Worm (Caenorhabditis elegans) whole organism, L1 larva: Measurements from ENCODE around the gene jmjd-3.2.

ENCODE experiments used
- alr-1 ChIP-seq: fragments of 200-800 bp; sonication (Bioruptor generic); optimal IDR thresholded peaks from 2 replicates; lab custom pipeline; 2018; ENCODE audit warnings: borderline replicate concordance, mild to moderate bottlenecking, missing genetic modification characterization, missing compliant biosample characterization
- aly-2 ChIP-seq: fragments of 150-350 bp; optimal IDR thresholded peaks from 2 replicates; lab custom pipeline; 2014; ENCODE audit warnings: missing biosample characterization, missing genetic modification characterization
- ama-1 ChIP-seq: fragments of 150-350 bp; optimal IDR thresholded peaks from 2 replicates; lab custom pipeline; 2014
- fkh-10 ChIP-seq: sonication (generic microtip); optimal IDR thresholded peaks from 2 replicates; lab custom pipeline; 2017; ENCODE audit warnings: missing biosample characterization, missing genetic modification reagents, missing genetic modification characterization
- mdl-1 ChIP-seq, 2 experiments: fragments of 150-350 bp; optimal IDR thresholded peaks; 2 replicates each; lab custom pipeline; 2014 to 2017; ENCODE audit warnings: missing biosample characterization in 2 of 2, missing genetic modification characterization in 2 of 2, inconsistent platforms in 1 of 2
- mef-2 ChIP-seq: fragments of 150-350 bp; optimal IDR thresholded peaks from 2 replicates; lab custom pipeline; 2014; ENCODE audit warnings: missing biosample characterization, missing genetic modification characterization
- nhr-28 ChIP-seq: fragments of 150-350 bp; optimal IDR thresholded peaks from 2 replicates; lab custom pipeline; 2014; ENCODE audit warnings: missing biosample characterization, missing genetic modification characterization
- nhr-77 ChIP-seq: fragments of 150-350 bp; optimal IDR thresholded peaks from 2 replicates; lab custom pipeline; 2014; ENCODE audit warnings: missing biosample characterization, missing genetic modification characterization
- pag-3 ChIP-seq: sonication (generic microtip); optimal IDR thresholded peaks from 2 replicates; lab custom pipeline; 2017; ENCODE audit warnings: missing genetic modification characterization, mild to moderate bottlenecking, missing compliant biosample characterization, antibody characterized with exemption, borderline replicate concordance; ENCODE audit not compliant: insufficient read depth
- pqm-1 ChIP-seq: sonication (generic microtip); optimal IDR thresholded peaks from 3 replicates; lab custom pipeline; 2017; ENCODE audit warnings: missing biosample characterization, missing genetic modification characterization
- snpc-4 ChIP-seq: fragments of 150-350 bp; optimal IDR thresholded peaks from 2 replicates; lab custom pipeline; 2014; ENCODE audit warnings: missing biosample characterization, missing genetic modification characterization
- zag-1 ChIP-seq: fragments of 150-350 bp; optimal IDR thresholded peaks from 2 replicates; lab custom pipeline; 2014; ENCODE audit warnings: missing biosample characterization, missing genetic modification characterization

ce11 chrX:14421529-14421982, 26.5 kb upstream of the jmjd-3.2 start, which contains the start of gene F23D12.2:
- TF ChIP-seq mdl-1 (tag; optimal IDR thresholded peaks at IDR 0.05; lab: Kevin White, UChicago) (no peak), aly-2 (tag; lab: Kevin White, UChicago) (no peak), pag-3 (no peak), snpc-4 (tag; lab: Kevin White, UChicago) (no peak), nhr-77 (tag; lab: Kevin White, UChicago) (no peak), fkh-10 (GFP tag; lab: Kevin White, UChicago) (no peak), alr-1 (tag; lab: Kevin White, UChicago) (no peak), mef-2 (tag; lab: Kevin White, UChicago) (no peak), ama-1 (lab: Kevin White, UChicago) (no peak), pqm-1 (no peak), nhr-28 (no peak), zag-1 (tag; lab: Kevin White, UChicago) (no peak)
